Fruit fly (Drosophila melanogaster): ENCODE data around the gene Tengl2.

- no peak for TF ChIP-seq br (GFP tag; optimal IDR thresholded peaks at IDR 0.05)
- TF ChIP-seq pan (optimal IDR thresholded peaks at IDR 0.05) = no peak
- no peak for TF ChIP-seq foxo (GFP tag; optimal IDR thresholded peaks at IDR 0.05)
Observed at dm6 chr2L:2287807-2288206, 48.6 kb upstream of the Tengl2 start, which contains the start of gene CG42658.

All from whole organism, wandering third instar larva.